Worm (Caenorhabditis elegans): ENCODE data around the gene srw-144.
"Not testable (repeated sequence)": the region's sequence is repeated elsewhere in the genome, so short reads cannot be mapped to it uniquely, and the experiment has no call there.

The srw-144 gene

DNA sequence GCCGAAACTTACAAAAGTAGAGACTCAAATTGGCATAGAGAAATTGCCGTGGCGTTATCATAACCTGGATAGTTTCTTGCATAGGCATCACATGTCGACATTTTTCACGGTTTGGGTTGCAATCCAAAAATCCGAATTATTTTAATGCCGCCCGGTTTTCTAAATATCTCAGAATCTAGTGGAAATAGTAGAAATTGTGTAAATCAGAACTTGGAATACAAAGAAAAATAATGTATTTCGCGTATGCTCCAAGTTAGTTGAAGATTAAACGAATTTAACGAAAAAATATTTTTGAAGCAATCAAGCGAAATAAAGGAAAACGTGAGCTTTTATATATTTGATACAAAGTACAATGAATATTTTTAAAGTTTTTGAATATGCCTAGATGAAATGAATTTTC lies at the start of gene srw-144:
TSS of gene srw-144 (minus strand) at position 101 of the 400 bp plus-strand sequence.
- TF ChIP-seq him-1 (tag; optimal IDR thresholded peaks at IDR 0.05): no peak
- no peak for TF ChIP-seq W03F9.2 (tag; optimal IDR thresholded peaks at IDR 0.05)
- no peak for TF ChIP-seq dao-5 (tag; optimal IDR thresholded peaks at IDR 0.05)

DNA sequence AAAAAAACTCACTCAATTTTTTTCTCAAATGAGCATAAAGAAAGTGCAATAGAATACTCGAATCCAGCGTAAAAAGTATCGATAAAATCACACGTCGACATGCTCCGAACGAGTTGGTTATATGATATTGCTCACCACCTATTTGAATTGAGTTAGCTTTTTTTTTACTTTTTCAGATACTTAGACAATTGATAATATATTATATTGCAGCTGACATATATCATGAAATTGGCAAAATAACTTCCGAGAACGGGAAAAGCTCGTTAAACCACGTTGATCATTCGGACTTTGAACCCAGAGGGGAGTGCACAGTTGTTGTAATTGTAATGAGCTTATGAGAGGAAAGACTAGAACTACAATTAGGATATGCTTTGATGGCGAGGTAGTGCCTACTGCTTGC lies 49.7 kb upstream of the srw-144 start, which contains the start of gene srw-136:
TSS of gene srw-136 (minus strand) at position 101 of the 400 bp plus-strand sequence.
- no peak for TF ChIP-seq dao-5 (tag; optimal IDR thresholded peaks at IDR 0.05)
- TF ChIP-seq W03F9.2 (tag; optimal IDR thresholded peaks at IDR 0.05): no peak
- TF ChIP-seq him-1 (tag; optimal IDR thresholded peaks at IDR 0.05): no peak

DNA sequence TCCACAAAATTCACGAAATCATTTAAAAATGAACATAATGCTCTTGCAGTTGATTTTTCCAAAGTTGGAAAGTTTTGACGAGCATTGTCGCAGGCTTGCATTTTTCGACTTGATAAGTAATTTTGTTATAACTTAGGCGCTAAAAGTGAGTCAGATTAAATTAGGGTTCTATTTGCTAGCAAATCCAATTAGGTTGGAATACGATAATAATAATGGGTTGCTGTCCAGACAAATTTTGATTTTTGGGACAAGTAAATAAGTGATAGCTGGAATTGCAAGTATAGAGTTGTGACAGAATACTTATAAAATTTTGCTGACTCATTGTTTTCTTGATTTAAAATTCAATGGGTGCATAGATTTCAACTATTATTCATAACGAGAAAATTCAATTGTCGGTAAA lies 45.2 kb upstream of the srw-144 start, which contains the start of gene srw-112:
TSS of gene srw-112 (minus strand) at position 101 of the 400 bp plus-strand sequence.
- no peak for TF ChIP-seq him-1 (tag; optimal IDR thresholded peaks at IDR 0.05)
- TF ChIP-seq dao-5 (tag; optimal IDR thresholded peaks at IDR 0.05): no peak
- no peak for TF ChIP-seq W03F9.2 (tag; optimal IDR thresholded peaks at IDR 0.05)

DNA sequence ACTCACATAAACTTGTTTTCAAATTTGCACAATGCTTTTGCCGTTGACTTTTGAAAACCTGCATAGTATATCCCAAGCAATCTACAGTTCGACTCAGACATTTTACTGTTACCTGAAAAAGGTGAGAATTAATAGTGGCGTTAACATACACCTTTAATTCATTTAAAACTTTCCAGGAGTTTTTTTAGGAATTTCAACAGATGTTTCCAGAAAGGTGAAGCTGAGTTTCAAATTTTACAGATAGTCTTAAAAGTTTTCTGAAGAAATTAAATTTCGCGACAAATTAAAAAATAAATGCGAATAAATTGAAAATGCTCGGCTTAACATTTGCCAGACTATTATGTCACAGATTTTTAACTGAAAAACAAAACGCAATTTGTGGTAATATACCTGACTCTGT lies 38.9 kb upstream of the srw-144 start, which contains the start of gene srw-119:
TSS of gene srw-119 (minus strand) at position 101 of the 400 bp plus-strand sequence.
- no peak for TF ChIP-seq dao-5 (tag; optimal IDR thresholded peaks at IDR 0.05)
- TF ChIP-seq W03F9.2 (tag; optimal IDR thresholded peaks at IDR 0.05): no peak
- no peak for TF ChIP-seq him-1 (tag; optimal IDR thresholded peaks at IDR 0.05)

ce11 chrV:2996105-2996504 lies 35.3 kb upstream of the srw-144 start, which contains the start of gene srw-120:
Gene srw-120, minus strand, starts transcription at chrV:2996205.
- TF ChIP-seq him-1 (tag; optimal IDR thresholded peaks at IDR 0.05) (no peak), dao-5 (tag; optimal IDR thresholded peaks at IDR 0.05) (no peak)

DNA sequence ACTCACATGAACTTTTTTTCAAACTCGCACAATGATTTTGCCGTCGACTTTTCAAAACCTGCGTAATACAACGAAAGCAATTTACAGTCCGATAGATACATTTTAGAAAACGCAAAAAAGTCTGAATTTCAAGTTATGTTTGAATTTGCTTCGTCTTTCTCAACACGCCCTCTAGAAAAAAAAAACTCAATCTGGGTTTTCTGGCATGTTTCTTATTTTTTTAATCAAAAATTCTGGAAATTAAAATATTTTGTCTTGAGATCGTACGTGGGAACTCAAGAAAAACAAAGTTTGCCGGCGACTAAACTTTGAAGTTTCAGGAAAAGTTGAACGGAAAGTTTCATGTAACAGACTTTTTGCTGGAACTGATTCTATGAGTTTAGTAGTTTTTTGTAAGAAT lies 33.0 kb upstream of the srw-144 start, which contains the start of gene srw-115:
TSS of gene srw-115 (minus strand) at position 101 of the 400 bp plus-strand sequence.
- TF ChIP-seq W03F9.2 (tag; optimal IDR thresholded peaks at IDR 0.05): no peak
- no peak for TF ChIP-seq dao-5 (tag; optimal IDR thresholded peaks at IDR 0.05)
- no peak for TF ChIP-seq him-1 (tag; optimal IDR thresholded peaks at IDR 0.05)

DNA sequence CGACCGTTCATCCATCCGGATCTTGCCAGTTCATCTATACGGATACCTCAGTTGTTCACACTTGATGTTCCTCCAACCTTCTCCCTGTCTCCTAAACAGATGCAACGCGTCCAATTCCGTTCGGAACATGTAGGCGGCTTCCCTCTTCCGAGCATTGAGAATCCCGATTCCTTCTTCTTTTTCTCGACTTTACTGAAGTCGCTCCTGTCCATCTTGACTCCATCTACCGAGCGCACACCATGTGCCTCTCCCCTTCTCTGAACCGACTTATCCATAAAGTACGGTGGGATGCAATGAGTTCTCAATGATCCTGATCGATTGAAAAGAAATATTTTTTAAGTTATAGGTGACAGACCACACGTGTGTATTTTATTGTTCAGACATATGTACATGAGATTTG lies 31.3 kb upstream of the srw-144 start:
- TF ChIP-seq him-1 (tag; optimal IDR thresholded peaks at IDR 0.05): no peak
- no peak for TF ChIP-seq dao-5 (tag; optimal IDR thresholded peaks at IDR 0.05)
- no peak for TF ChIP-seq W03F9.2 (tag; optimal IDR thresholded peaks at IDR 0.05)

ce11 chrV:2991485-2991884 lies 30.7 kb upstream of the srw-144 start, which contains the start of gene srw-121:
Gene srw-121, minus strand, starts transcription at chrV:2991585.
- TF ChIP-seq dao-5 (tag; optimal IDR thresholded peaks at IDR 0.05) (no peak), W03F9.2 (tag; optimal IDR thresholded peaks at IDR 0.05) (no peak), him-1 (tag; optimal IDR thresholded peaks at IDR 0.05) (no peak)

ce11 chrV:2987407-2987806 lies 26.6 kb upstream of the srw-144 start, which contains the start of gene srh-85:
Gene srh-85, minus strand, starts transcription at chrV:2987507.
- TF ChIP-seq dao-5 (tag; optimal IDR thresholded peaks at IDR 0.05) (no peak), him-1 (tag; optimal IDR thresholded peaks at IDR 0.05) (no peak)

ce11 chrV:2985309-2985708 lies 24.5 kb upstream of the srw-144 start, which contains the start of gene srw-139:
Gene srw-139, minus strand, starts transcription at chrV:2985409.
- TF ChIP-seq dao-5 (tag; optimal IDR thresholded peaks at IDR 0.05) (no peak), W03F9.2 (tag; optimal IDR thresholded peaks at IDR 0.05) (no peak), him-1 (tag; optimal IDR thresholded peaks at IDR 0.05) (no peak)

- TF ChIP-seq him-1 (tag; optimal IDR thresholded peaks at IDR 0.05) (no peak), dao-5 (tag; optimal IDR thresholded peaks at IDR 0.05) (no peak), W03F9.2 (tag; optimal IDR thresholded peaks at IDR 0.05) (no peak)
Measured at ce11 chrV:2983351-2983750, 22.6 kb upstream of the srw-144 start, which contains the start of gene srw-117. Gene srw-117, minus strand, starts transcription at chrV:2983451.

ce11 chrV:2979978-2980377 lies 19.2 kb upstream of the srw-144 start, which contains the start of gene srw-118:
Gene srw-118, minus strand, starts transcription at chrV:2980078.
- no peak for TF ChIP-seq dao-5 (tag; optimal IDR thresholded peaks at IDR 0.05)
- no peak for TF ChIP-seq him-1 (tag; optimal IDR thresholded peaks at IDR 0.05)
- TF ChIP-seq W03F9.2 (tag; optimal IDR thresholded peaks at IDR 0.05): no peak

- no peak for TF ChIP-seq him-1 (tag; optimal IDR thresholded peaks at IDR 0.05)
Measured at ce11 chrV:2976287-2976686, 15.5 kb upstream of the srw-144 start, which contains the start of gene srw-124. Gene srw-124, plus strand, starts transcription at chrV:2976587.

ce11 chrV:2975285-2975684 lies 14.5 kb upstream of the srw-144 start, which contains the start of gene srw-123:
Gene srw-123, minus strand, starts transcription at chrV:2975385.
- not testable (repeated sequence) for TF ChIP-seq him-1, W03F9.2, dao-5 (tag; optimal IDR thresholded peaks at IDR 0.05)
